Worm (Caenorhabditis elegans) whole organism, late embryonic: ENCODE results near the gene sod-4.

Experiments
- C08G9.2 ChIP-seq: sonication (generic microtip); optimal IDR thresholded peaks from 2 replicates; lab custom pipeline; 2016; ENCODE audit warnings: mild to moderate bottlenecking, missing genetic modification characterization, moderate library complexity, missing compliant biosample characterization
- ceh-6 ChIP-seq: fragments of 200-800 bp; sonication (Bioruptor generic); optimal IDR thresholded peaks from 2 replicates; lab custom pipeline; 2018; ENCODE audit warnings: mild to moderate bottlenecking, missing genetic modification characterization, missing compliant biosample characterization
- ets-4 ChIP-seq: sonication (generic microtip); optimal IDR thresholded peaks from 2 replicates; lab custom pipeline; 2016; ENCODE audit warnings: missing genetic modification characterization, missing compliant biosample characterization
- npax-4 ChIP-seq: sonication (generic microtip); optimal IDR thresholded peaks from 2 replicates; lab custom pipeline; 2016; ENCODE audit warnings: missing genetic modification characterization, missing compliant biosample characterization
- pag-3 ChIP-seq: sonication (generic microtip); optimal IDR thresholded peaks from 2 replicates; lab custom pipeline; 2016; ENCODE audit warnings: missing compliant biosample characterization, missing genetic modification characterization, borderline replicate concordance
- pha-4 ChIP-seq: fragments of 150-350 bp; optimal IDR thresholded peaks from 2 replicates; lab custom pipeline; 2018; ENCODE audit warnings: missing biosample characterization, missing genetic modification reagents, missing genetic modification characterization
- unc-86 ChIP-seq: sonication (generic microtip); optimal IDR thresholded peaks from 2 replicates; lab custom pipeline; 2016; ENCODE audit warnings: missing genetic modification characterization, missing compliant biosample characterization

DNA sequence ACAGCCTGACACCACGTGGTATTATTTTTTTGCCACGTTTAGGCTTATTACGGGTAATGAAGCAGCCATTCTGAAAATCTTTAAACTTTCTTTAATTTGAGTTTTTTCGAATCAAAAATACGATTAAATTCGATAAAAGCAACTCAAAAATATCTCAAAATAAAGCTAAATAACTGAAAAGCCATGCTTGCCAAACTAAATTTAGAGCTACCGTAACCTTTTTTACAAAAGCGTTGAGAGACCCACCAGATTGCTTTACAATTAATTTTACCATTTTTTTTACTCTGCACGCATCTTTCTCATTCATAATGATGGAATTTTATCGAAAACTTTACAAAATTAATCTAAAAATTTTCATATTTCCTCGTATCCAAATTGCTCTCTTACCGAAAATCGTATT, 12.1 kb downstream of the sod-4 start:
- TF ChIP-seq ets-4 (tag; lab: Kevin White, UChicago) (no peak), pag-3 (no peak), pha-4 (tag; lab: Kevin White, UChicago) (no peak), unc-86 (tag; lab: Kevin White, UChicago) (no peak), npax-4 (tag; lab: Kevin White, UChicago) (no peak), C08G9.2 (tag; lab: Kevin White, UChicago) (no peak), ceh-6 (GFP tag; lab: Kevin White, UChicago) (no peak)
